Worm (Caenorhabditis elegans) whole organism, early embryonic: ENCODE results near the gene tsp-18.

ENCODE experiments used
- B0310.2 ChIP-seq: sonication (generic microtip); optimal IDR thresholded peaks from 2 replicates; lab custom pipeline; 2016; ENCODE audit warnings: mild to moderate bottlenecking, missing genetic modification characterization, missing compliant biosample characterization
- F13C5.2 ChIP-seq: sonication (generic microtip); optimal IDR thresholded peaks from 2 replicates; lab custom pipeline; 2017; ENCODE audit warnings: mild to moderate bottlenecking, missing genetic modification characterization, inconsistent platforms, missing compliant biosample characterization
- aly-1 ChIP-seq: sonication (generic microtip); optimal IDR thresholded peaks from 2 replicates; lab custom pipeline; 2016; ENCODE audit warnings: missing genetic modification characterization, missing compliant biosample characterization
- ama-1 ChIP-seq: fragments of 150-350 bp; optimal IDR thresholded peaks from 2 replicates; lab custom pipeline; 2014
- ceh-13 ChIP-seq: fragments of 200-800 bp; sonication (Bioruptor generic); optimal IDR thresholded peaks from 2 replicates; lab custom pipeline; 2018; ENCODE audit warnings: mild to moderate bottlenecking, missing genetic modification characterization, missing compliant biosample characterization
- ceh-36 ChIP-seq: sonication (generic microtip); optimal IDR thresholded peaks from 2 replicates; lab custom pipeline; 2016; ENCODE audit warnings: missing genetic modification characterization, inconsistent platforms, missing compliant biosample characterization
- ets-7 ChIP-seq: sonication (generic microtip); optimal IDR thresholded peaks from 2 replicates; lab custom pipeline; 2016; ENCODE audit warnings: missing genotype, missing genetic modification characterization, missing compliant biosample characterization
- flt-1 ChIP-seq: fragments of 200-800 bp; sonication (Bioruptor generic); IDR thresholded peaks from 2 replicates; pipeline ENCODE4 v1.3.6; 2022; ENCODE audit warnings: missing genetic modification characterization, missing compliant biosample characterization
- hmbx-1 ChIP-seq: sonication (generic microtip); optimal IDR thresholded peaks from 2 replicates; lab custom pipeline; 2016; ENCODE audit warnings: mild to moderate bottlenecking, missing genetic modification characterization, missing compliant biosample characterization
- hmg-4 ChIP-seq: fragments of 200-800 bp; sonication (Bioruptor generic); optimal IDR thresholded peaks from 2 replicates; lab custom pipeline; 2018; ENCODE audit warnings: mild to moderate bottlenecking, missing genetic modification characterization, missing compliant biosample characterization
- hnd-1 ChIP-seq: sonication (generic microtip); optimal IDR thresholded peaks from 2 replicates; lab custom pipeline; 2016; ENCODE audit warnings: missing genetic modification characterization, missing compliant biosample characterization
- pes-1 ChIP-seq: fragments of 200-800 bp; sonication (Bioruptor generic); IDR thresholded peaks from 2 replicates; pipeline ENCODE4 v1.3.6; 2022; ENCODE audit warnings: missing genetic modification reagents, missing genetic modification characterization, missing compliant biosample characterization
- scrt-1 ChIP-seq: fragments of 200-800 bp; sonication (Bioruptor generic); IDR thresholded peaks from 2 replicates; pipeline ENCODE4 v1.3.6; 2022; ENCODE audit warnings: missing genetic modification characterization, missing compliant biosample characterization
- sea-1 ChIP-seq: fragments of 200-800 bp; sonication (Bioruptor generic); conservative IDR thresholded peaks from 2 replicates; pipeline ENCODE4 v1.3.6; 2022; ENCODE audit warnings: missing genetic modification characterization, missing compliant biosample characterization
- tbx-11 ChIP-seq: fragments of 200-800 bp; sonication (Bioruptor generic); IDR thresholded peaks from 2 replicates; pipeline ENCODE4 v1.3.6; 2022; ENCODE audit warnings: missing genetic modification characterization, missing compliant biosample characterization
- tbx-37 ChIP-seq: fragments of 200-800 bp; sonication (Bioruptor generic); conservative IDR thresholded peaks from 2 replicates; pipeline ENCODE4 v1.3.6; 2022; ENCODE audit warnings: missing genetic modification reagents, missing genetic modification characterization, missing compliant biosample characterization
- tra-4 ChIP-seq: sonication (generic microtip); optimal IDR thresholded peaks from 2 replicates; lab custom pipeline; 2017; ENCODE audit warnings: missing genetic modification characterization, missing compliant biosample characterization

tsp-18 gene

ce11 chrII:5904252-5904651 is at the start of gene tsp-18:
TSS of gene tsp-18 (plus strand) at chrII:5904552.
- TF ChIP-seq hmg-4 (GFP tag; lab: Kevin White, UChicago) (no peak), hmbx-1 (tag; lab: Kevin White, UChicago) (no peak), flt-1 (GFP tag; lab: Robert Waterston, UW) (no peak), ceh-13 (GFP tag; lab: Kevin White, UChicago) (no peak), ets-7 (tag; lab: Kevin White, UChicago) (no peak), tbx-11 (GFP tag; lab: Robert Waterston, UW) (no peak), pes-1 (GFP tag; lab: Robert Waterston, UW) (no peak), scrt-1 (GFP tag; lab: Robert Waterston, UW) (no peak), ceh-36 (tag; lab: Kevin White, UChicago) (no peak), tra-4 (tag; lab: Kevin White, UChicago) (no peak)

- TF ChIP-seq hmg-4 (GFP tag; lab: Kevin White, UChicago), result no peak
- no peak for TF ChIP-seq ceh-36 (tag; lab: Kevin White, UChicago)
- TF ChIP-seq pes-1 (GFP tag; lab: Robert Waterston, UW), result no peak
- TF ChIP-seq tbx-37, result no peak
- TF ChIP-seq tra-4 (tag; lab: Kevin White, UChicago), result no peak
- no peak for TF ChIP-seq tbx-11 (GFP tag; lab: Robert Waterston, UW)
- no peak for TF ChIP-seq B0310.2 (tag; lab: Kevin White, UChicago)
- no peak for TF ChIP-seq hnd-1 (tag; lab: Kevin White, UChicago)
- no peak for TF ChIP-seq sea-1
- TF ChIP-seq ama-1, result no peak
- no peak for TF ChIP-seq flt-1 (GFP tag; lab: Robert Waterston, UW)
- no peak for TF ChIP-seq ceh-13 (GFP tag; lab: Kevin White, UChicago)
- no peak for TF ChIP-seq hmbx-1 (tag; lab: Kevin White, UChicago)
- no peak for TF ChIP-seq scrt-1 (GFP tag; lab: Robert Waterston, UW)
- TF ChIP-seq aly-1 (tag; lab: Kevin White, UChicago), result no peak
- TF ChIP-seq F13C5.2 (tag; lab: Kevin White, UChicago), result no peak
- TF ChIP-seq ets-7 (tag; lab: Kevin White, UChicago), result no peak
Measured at ce11 chrII:5858322-5858721, 46.0 kb upstream of the tsp-18 start, which contains the start of gene F55C12.4. TSS of gene F55C12.4 (minus strand) at chrII:5858422.

- TF ChIP-seq sea-1 (no peak), scrt-1 (GFP tag; lab: Robert Waterston, UW) (no peak), F13C5.2 (tag; lab: Kevin White, UChicago) (no peak), hnd-1 (tag; lab: Kevin White, UChicago) (no peak), pes-1 (GFP tag; lab: Robert Waterston, UW) (no peak), hmbx-1 (tag; lab: Kevin White, UChicago) (no peak), tbx-37 (no peak), ama-1 (no peak), hmg-4 (GFP tag; lab: Kevin White, UChicago) (no peak), tbx-11 (GFP tag; lab: Robert Waterston, UW) (no peak), flt-1 (GFP tag; lab: Robert Waterston, UW) (no peak), B0310.2 (tag; lab: Kevin White, UChicago) (no peak), ceh-36 (tag; lab: Kevin White, UChicago) (no peak), aly-1 (tag; lab: Kevin White, UChicago) (no peak), tra-4 (tag; lab: Kevin White, UChicago) (no peak), ceh-13 (GFP tag; lab: Kevin White, UChicago) (no peak), ets-7 (tag; lab: Kevin White, UChicago) (no peak)
Measured at ce11 chrII:5860621-5861020, 43.7 kb upstream of the tsp-18 start.

- TF ChIP-seq scrt-1 (GFP tag; lab: Robert Waterston, UW) (no peak), flt-1 (GFP tag; lab: Robert Waterston, UW) (no peak), ceh-36 (tag; lab: Kevin White, UChicago) (no peak), aly-1 (tag; lab: Kevin White, UChicago) (no peak), B0310.2 (tag; lab: Kevin White, UChicago) (no peak), hmg-4 (GFP tag; lab: Kevin White, UChicago) (no peak), ceh-13 (GFP tag; lab: Kevin White, UChicago) (no peak), sea-1 (no peak), hmbx-1 (tag; lab: Kevin White, UChicago) (no peak), tbx-11 (GFP tag; lab: Robert Waterston, UW) (no peak), F13C5.2 (tag; lab: Kevin White, UChicago) (no peak), tbx-37 (no peak), hnd-1 (tag; lab: Kevin White, UChicago) (no peak), pes-1 (GFP tag; lab: Robert Waterston, UW) (no peak), ama-1 (no peak)
Measured at ce11 chrII:5863893-5864292, 40.5 kb upstream of the tsp-18 start, which contains the start of gene tag-234. TSS of gene tag-234 (plus strand) at chrII:5864193.

ce11 chrII:5865405-5866308 is 38.7 kb upstream of the tsp-18 start, which contains the start of gene F55C12.19:
TSS of gene F55C12.19 (plus strand) at chrII:5866139.
- no peak for TF ChIP-seq flt-1 (GFP tag; lab: Robert Waterston, UW)
- no peak for TF ChIP-seq tra-4 (tag; lab: Kevin White, UChicago)
- TF ChIP-seq ceh-13 (GFP tag; lab: Kevin White, UChicago), result no peak
- TF ChIP-seq tbx-11 (GFP tag; lab: Robert Waterston, UW), result no peak
- TF ChIP-seq ceh-36 (tag; lab: Kevin White, UChicago), result no peak
- no peak for TF ChIP-seq sea-1
- no peak for TF ChIP-seq tbx-37
- TF ChIP-seq scrt-1 (GFP tag; lab: Robert Waterston, UW), result no peak
- no peak for TF ChIP-seq F13C5.2 (tag; lab: Kevin White, UChicago)
- no peak for TF ChIP-seq B0310.2 (tag; lab: Kevin White, UChicago)
- TF ChIP-seq hmg-4 (GFP tag; lab: Kevin White, UChicago), result no peak

ce11 chrII:5866920-5867319 is 37.4 kb upstream of the tsp-18 start:
- TF ChIP-seq tbx-37 (no peak), ama-1 (no peak), pes-1 (GFP tag; lab: Robert Waterston, UW) (no peak), scrt-1 (GFP tag; lab: Robert Waterston, UW) (no peak), sea-1 (no peak), hnd-1 (tag; lab: Kevin White, UChicago) (no peak), hmg-4 (GFP tag; lab: Kevin White, UChicago) (no peak), aly-1 (tag; lab: Kevin White, UChicago) (no peak), tra-4 (tag; lab: Kevin White, UChicago) (no peak), flt-1 (GFP tag; lab: Robert Waterston, UW) (no peak), ceh-36 (tag; lab: Kevin White, UChicago) (no peak), B0310.2 (tag; lab: Kevin White, UChicago) (no peak), ets-7 (tag; lab: Kevin White, UChicago) (no peak), ceh-13 (GFP tag; lab: Kevin White, UChicago) (no peak), tbx-11 (GFP tag; lab: Robert Waterston, UW) (no peak), F13C5.2 (tag; lab: Kevin White, UChicago) (no peak), hmbx-1 (tag; lab: Kevin White, UChicago) (no peak)
